Worm (Caenorhabditis elegans) whole organism, L4/young adult: Measurements from ENCODE around the gene egrh-2.

ENCODE experiments used
- W03F9.2 ChIP-seq: fragments of 150-350 bp; optimal IDR thresholded peaks from 2 replicates; lab custom pipeline; 2014; ENCODE audit warnings: missing biosample characterization, missing genetic modification characterization
- dao-5 ChIP-seq: sonication (generic microtip); optimal IDR thresholded peaks from 2 replicates; lab custom pipeline; 2016; ENCODE audit warnings: missing genotype, missing genetic modification characterization, moderate library complexity, missing compliant biosample characterization
- him-1 ChIP-seq: sonication (generic microtip); optimal IDR thresholded peaks from 2 replicates; lab custom pipeline; 2016; ENCODE audit warnings: missing genotype, missing genetic modification reagents, missing genetic modification characterization, missing compliant biosample characterization

Gene egrh-2

DNA sequence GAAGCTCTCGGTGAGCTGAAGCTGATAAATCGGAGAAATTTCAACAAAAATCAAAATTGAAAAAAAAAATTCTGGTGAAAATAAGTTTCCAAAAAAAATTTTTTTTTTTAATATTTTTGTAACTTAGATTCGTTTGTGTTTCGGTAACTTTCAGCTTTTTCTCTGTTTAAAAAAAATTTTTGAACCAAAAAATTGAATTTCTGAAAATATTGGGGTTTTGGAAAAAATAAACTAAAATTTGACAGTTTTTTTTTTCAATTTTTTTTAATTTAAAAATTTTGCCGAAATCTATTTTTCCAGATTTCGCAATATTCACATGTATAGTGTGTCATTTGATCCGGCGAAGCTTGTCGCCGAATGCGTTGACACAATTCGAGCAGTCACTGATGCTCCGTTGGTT is 8.7 kb upstream of the egrh-2 start, which contains the start of gene Y55F3AM.5:
Gene Y55F3AM.5 (plus strand): TSS at position 301 of the 400 bp plus-strand sequence.
- TF ChIP-seq W03F9.2 (no peak), dao-5 (tag; lab: Kevin White, UChicago) (no peak), him-1 (tag; lab: Kevin White, UChicago) (no peak)

DNA sequence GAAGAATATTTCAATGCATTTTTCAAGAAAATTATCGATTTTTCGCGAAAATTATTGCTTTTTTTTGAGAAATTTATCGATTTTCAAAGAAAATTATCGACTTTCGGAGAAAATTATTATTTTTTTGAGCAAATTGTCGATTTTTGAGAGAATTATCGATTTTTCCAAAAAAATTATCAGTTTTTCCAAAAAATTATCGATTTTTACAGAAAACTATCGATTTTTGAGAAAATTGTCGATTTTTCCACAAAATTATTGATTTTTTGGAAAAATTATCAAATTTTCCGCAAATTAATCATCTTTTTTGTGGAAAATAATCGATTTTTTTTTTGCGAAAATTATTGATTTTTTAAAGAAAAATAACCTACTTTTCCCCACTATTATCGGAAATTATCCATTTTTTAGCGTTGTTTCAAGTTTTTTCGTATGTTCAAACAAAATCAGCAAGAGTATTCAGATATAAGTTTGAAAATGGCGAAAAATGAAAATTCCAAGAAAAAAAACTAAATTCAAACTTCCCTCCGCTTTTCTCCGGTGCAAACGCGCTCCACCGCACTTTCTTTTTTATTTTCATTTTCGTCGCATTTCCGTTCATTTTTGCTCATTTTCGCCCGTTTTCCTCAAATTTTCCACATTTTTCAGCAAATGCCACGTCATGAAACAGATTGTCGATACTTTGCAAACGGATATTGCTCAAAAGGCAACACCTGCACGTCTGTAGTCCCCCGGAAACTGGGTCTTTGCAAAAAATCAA is 1.6 kb upstream of the egrh-2 start, which contains the start of gene lep-2:
Gene lep-2 (plus strand): TSS at position 637 of the 754 bp plus-strand sequence.
- TF ChIP-seq him-1 (tag; lab: Kevin White, UChicago) (no peak), dao-5 (tag; lab: Kevin White, UChicago) (no peak), W03F9.2 (no peak)

DNA sequence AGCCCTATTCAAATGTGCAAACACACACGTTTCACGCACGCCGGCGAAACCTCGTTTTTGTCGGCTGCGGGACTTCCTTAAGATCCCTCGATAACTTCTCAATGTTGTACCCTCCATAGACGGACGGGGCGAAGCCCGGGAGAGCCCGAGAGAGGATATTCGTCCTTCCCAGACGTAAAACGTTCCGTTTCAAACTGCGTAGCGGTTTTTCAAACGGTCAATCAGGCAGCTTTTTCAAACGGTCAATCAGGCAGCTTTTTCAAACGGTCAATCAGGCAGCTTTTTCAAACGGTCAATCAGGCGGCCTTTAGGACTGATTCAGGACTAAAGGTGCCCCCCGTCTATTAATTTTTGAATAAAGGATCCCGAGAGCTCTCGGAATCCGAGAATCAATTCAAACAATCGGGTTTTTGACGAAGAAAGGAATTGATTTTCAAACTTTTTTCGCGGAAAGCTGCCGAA is 960 bp upstream of the egrh-2 start:
- TF ChIP-seq him-1 (tag; lab: Kevin White, UChicago) (no peak), W03F9.2 (peak; percentile 3)

DNA sequence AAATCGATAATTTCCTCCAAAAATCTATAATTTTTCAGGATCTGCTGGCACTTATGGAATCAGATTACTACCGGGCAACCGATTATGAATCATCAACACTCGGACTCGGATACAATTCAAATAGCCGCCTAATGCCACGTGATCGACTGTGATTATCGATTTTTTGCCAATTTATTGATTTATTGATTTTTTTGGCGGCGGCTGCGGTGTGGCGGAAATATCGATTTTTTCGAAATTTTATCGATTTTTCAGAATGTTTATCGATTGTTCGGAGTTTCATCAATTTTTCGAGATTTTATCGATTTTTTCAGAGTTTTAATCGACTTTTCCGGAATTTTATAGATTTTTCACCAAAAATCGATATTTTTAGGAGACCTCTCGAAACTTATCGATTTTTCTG is 6.7 kb downstream of the egrh-2 start:
- no peak for TF ChIP-seq him-1 (tag; lab: Kevin White, UChicago)
- no peak for TF ChIP-seq W03F9.2
- TF ChIP-seq dao-5 (tag; lab: Kevin White, UChicago), result no peak

DNA sequence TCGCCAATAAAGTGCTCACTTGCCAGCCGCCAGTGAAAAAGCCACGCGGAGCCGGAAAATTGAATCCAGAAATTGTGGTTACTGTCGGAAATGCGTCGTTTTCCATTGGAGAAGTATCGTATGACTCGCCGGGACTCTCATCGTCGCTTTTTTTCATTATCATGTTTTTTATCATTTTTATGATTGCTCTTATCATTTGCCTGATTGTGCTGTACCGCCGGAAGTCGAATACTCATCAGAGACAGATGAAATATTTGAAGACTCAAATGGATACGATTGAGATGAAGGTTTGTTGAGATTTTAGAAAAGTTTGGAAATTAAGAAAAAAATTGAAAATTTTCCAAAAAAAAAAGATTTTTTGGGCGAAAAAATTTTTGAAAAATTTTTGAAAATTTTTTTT is 13.9 kb downstream of the egrh-2 start:
- TF ChIP-seq dao-5 (tag; lab: Kevin White, UChicago), result no peak
- no peak for TF ChIP-seq W03F9.2
- no peak for TF ChIP-seq him-1 (tag; lab: Kevin White, UChicago)

DNA sequence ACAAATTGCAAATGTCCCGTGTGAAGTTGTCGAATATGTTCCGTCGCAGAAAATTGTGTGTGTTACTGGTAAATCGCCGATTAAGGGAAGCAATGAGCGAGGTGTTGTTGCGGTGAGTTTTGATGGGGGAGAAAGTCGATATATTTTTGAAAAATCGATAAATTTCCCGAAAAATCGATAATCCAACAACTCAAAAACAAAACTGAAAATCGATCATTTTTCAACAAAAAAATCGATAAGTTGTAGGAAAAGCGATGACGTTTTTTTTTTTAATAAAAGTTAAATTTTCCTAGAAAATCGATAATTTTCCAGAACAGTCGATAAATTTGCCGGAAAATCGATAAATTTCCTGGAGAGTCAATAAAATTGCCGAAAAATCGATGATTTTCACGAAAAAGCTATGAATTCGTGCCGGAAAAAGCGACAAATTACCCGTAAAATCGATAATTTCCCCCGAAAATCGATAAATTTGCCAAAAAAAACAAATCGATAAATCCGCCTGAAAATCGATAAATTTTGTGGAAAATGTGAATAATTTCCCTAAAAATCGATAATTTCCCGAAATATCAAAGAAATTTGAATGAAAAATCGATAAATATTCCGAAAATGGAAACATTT is 17.3 kb downstream of the egrh-2 start:
- TF ChIP-seq him-1 (tag; lab: Kevin White, UChicago) (no peak), W03F9.2 (no peak), dao-5 (tag; lab: Kevin White, UChicago) (no peak)

DNA sequence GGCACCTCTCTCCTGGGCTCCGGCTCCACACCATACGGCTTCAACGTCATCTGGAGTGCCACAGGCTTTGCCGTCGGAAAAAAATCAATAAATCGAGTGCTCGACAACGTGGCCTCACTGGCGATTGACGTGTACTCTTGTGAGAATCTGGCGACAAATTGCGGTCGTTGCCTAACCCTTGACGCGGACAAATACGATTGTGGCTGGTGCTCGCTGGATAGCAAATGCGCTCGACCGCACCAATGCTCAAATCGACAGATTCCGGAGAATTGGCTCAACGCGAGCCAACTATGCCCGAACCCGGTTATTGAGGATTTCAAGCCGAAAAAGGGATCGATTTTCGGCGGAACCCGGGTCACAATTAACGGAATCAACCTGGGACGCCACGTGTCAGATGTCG is 17.9 kb downstream of the egrh-2 start:
- no peak for TF ChIP-seq him-1 (tag; lab: Kevin White, UChicago)
- no peak for TF ChIP-seq W03F9.2
- TF ChIP-seq dao-5 (tag; lab: Kevin White, UChicago), result no peak

DNA sequence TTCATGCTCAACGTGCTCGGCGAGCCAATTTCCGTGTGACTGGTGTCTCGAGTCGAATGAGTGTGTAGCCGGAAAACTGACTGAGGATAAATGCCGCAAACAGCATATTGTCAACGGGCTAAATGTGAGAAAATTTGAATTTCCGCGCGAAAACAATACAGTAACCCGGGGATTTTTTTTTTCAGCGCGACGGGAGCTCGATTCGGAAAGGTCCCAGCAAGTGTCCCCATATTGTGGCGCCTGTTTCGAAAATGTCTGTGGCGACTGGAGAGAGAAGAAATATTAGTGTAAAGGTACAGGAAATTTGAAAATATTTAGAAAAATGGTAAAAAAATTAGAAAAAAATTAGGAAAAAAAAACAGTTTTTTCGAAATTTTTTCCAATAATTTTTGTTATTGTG is 19.1 kb downstream of the egrh-2 start:
- no peak for TF ChIP-seq W03F9.2
- TF ChIP-seq him-1 (tag; lab: Kevin White, UChicago), result no peak
- no peak for TF ChIP-seq dao-5 (tag; lab: Kevin White, UChicago)

DNA sequence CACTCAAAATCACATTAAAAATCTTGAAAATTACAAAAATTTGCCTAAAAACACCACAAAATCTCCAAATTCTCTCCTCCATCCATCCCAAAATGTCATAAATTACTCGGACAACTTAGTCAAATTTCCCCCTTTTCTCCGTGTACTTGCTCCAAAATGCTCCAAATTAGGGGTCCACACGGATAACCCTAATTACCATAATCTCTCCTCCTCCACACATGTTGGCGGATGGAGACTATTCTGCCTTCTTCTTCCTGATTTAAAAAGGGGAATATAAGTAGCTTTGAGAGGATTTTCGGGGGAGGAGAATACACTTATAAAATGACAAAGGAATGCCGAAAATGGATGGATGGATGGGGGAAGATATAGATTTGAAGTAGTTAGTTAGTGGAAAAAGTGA is 28.4 kb downstream of the egrh-2 start:
- TF ChIP-seq W03F9.2 (no peak), him-1 (tag; lab: Kevin White, UChicago) (no peak), dao-5 (tag; lab: Kevin White, UChicago) (no peak)

DNA sequence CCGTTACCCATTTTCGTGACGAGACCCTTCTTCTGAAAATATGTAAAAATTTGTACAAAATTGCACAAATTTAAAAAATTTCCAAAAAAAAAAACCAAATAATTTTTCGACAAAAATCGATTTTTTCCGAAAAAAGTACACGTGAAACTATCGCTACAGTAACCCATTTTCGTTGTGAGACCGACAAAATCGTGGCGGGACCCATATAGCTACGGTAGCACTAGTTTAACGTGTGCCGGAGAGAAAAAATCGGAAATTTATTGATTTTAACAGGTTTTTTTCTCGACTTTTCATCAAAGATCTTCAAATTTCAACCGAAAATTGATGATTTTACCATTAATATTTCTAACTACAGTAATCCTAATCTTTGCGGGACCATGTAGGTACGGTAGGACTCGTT is 30.1 kb downstream of the egrh-2 start:
- TF ChIP-seq W03F9.2 (no peak), him-1 (tag; lab: Kevin White, UChicago) (no peak), dao-5 (tag; lab: Kevin White, UChicago) (no peak)

DNA sequence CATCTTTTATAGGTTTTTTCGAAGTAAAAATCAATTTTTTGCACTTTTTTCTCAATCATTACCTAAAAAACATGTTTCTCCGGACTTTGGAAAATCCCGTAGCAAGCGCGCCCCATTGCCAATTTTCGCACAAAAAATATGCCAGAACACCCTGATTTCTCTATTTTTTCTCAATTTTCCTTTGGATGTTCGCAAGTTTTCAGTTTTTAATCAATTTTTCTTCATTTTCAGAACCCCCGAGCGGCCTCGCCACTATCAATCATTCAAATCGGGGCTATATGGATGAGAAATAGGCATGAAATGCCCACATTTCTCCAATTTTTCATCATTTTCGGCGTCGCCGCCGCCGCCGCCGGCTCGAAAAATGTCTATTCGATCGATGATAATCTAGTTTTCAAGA is 31.0 kb downstream of the egrh-2 start, which contains the start of gene plx-1:
Gene plx-1 (plus strand): TSS at position 301 of the 400 bp plus-strand sequence.
- TF ChIP-seq him-1 (tag; lab: Kevin White, UChicago) (no peak), W03F9.2 (no peak), dao-5 (tag; lab: Kevin White, UChicago) (no peak)

DNA sequence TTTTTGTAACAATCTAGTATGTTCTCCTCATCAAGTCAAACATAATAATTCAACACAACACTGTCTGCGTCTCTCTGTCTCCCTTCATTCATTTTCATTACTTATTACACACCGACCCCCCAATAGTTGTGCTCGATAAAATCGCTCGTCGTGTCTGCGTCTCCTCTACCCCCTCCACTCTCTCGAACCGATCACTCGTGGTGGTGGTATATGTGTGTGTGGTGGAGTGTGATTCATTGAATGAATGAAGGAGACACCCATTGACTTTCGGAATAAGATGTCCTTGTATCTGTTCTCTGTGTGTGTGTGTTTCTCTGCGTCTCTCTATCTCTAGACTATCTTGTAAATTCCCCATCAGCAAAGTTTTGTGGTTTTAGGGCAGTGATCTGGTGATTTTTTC is 32.4 kb downstream of the egrh-2 start:
- TF ChIP-seq him-1 (tag; lab: Kevin White, UChicago) (no peak), dao-5 (tag; lab: Kevin White, UChicago) (no peak), W03F9.2 (no peak)

DNA sequence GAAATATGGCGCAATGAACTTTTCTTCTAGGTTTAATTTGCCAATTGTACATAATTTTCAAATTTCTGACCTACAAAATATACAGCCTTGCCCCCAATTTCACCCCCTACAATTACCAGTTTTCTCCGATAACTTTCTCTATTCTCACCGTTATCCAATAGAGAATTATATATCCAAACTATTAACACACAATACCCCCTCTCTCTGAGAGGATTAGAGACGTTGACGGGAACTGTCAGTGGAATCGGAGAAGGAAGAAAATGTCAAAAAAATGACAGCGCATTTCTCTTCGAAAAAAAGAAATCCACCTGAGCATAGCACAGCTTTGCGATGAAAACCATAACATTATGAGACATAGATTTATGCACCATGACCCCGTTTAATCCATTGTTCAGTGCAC is 37.1 kb downstream of the egrh-2 start:
- TF ChIP-seq dao-5 (tag; lab: Kevin White, UChicago) (no peak), W03F9.2 (no peak)

DNA sequence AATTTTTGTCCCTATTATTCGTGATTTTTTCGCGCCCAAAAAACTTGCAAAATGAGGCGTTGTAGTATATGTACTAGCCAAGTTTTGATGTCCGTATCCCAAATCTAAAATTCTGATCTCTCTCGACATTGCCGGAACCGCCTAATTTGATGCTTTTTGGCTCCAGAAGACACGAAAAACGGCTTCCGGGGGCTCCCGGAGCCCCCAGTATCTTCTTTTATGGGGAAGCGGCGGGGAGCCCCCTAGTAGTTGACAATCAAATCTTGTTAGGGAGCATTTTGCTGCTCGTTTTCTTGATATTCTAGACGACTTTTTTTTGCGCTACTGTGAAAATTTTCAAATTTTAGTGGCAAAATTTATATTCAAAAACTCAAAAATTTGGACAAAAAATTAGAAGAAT is 38.7 kb downstream of the egrh-2 start:
- TF ChIP-seq him-1 (tag; lab: Kevin White, UChicago), result no peak
- no peak for TF ChIP-seq dao-5 (tag; lab: Kevin White, UChicago)
- no peak for TF ChIP-seq W03F9.2
